Worm (Caenorhabditis elegans): Measurements from ENCODE around the gene srh-139.

The srh-139 gene

ce11 chrV:16505828-16506227, 22.0 kb downstream of the srh-139 start, which contains the start of gene nhr-54:
Gene nhr-54, minus strand, starts transcription at chrV:16505928.
- TF ChIP-seq ccch-3 (GFP tag; optimal IDR thresholded peaks at IDR 0.05) (no peak), let-526 (GFP tag; IDR thresholded peaks at IDR 0.05) (no peak), B0336.3 (GFP tag; IDR thresholded peaks at IDR 0.05) (no peak)

DNA sequence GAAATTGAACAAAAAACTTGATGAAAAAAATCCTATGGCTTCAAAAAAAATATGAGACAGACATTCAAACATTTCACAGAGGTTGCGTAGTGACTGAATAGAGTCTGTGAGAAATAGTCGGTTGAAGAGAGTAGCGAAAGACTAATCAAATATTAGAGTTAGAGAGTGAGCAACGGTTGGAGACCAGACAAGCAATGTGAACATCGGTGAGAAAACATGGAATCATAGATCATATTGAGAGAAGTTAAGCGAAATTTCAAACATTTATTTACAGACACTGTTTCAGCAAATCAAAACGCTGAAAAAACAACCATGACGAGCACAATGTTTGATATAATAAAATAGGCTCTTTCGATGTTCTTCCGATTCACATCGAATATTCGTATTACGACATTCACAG, 22.9 kb downstream of the srh-139 start:
- TF ChIP-seq mel-28 (tag; optimal IDR thresholded peaks at IDR 0.05; ENCODE audit: borderline replicate concordance) (no peak), Y56A3A.18 (GFP tag; IDR thresholded peaks at IDR 0.05) (no peak), dpff-1 (tag; optimal IDR thresholded peaks at IDR 0.05) (no peak), aptf-3 (GFP tag; IDR thresholded peaks at IDR 0.05) (no peak), K11D2.4 (GFP tag; IDR thresholded peaks at IDR 0.05) (no peak), lir-1 (GFP tag; conservative IDR thresholded peaks at IDR 0.05) (no peak), unc-62 (GFP tag; optimal IDR thresholded peaks at IDR 0.05) (no peak), K12H6.12 (tag; optimal IDR thresholded peaks at IDR 0.05) (no peak), B0035.1 (tag; optimal IDR thresholded peaks at IDR 0.05) (no peak), madf-10 (tag; optimal IDR thresholded peaks at IDR 0.05) (no peak), nhr-80 (tag; optimal IDR thresholded peaks at IDR 0.05) (no peak), lin-26 (GFP tag; IDR thresholded peaks at IDR 0.05) (no peak), lag-1 (GFP tag; IDR thresholded peaks at IDR 0.05) (no peak), ama-1 (optimal IDR thresholded peaks at IDR 0.05) (no peak), ama-1 (GFP tag; optimal IDR thresholded peaks at IDR 0.05) (no peak), F52B5.7 (tag; optimal IDR thresholded peaks at IDR 0.05) (no peak), ceh-40 (GFP tag; IDR thresholded peaks at IDR 0.05) (no peak), nhr-179 (tag; optimal IDR thresholded peaks at IDR 0.05) (no peak), let-607 (tag; optimal IDR thresholded peaks at IDR 0.05) (no peak), F57C9.4 (tag; optimal IDR thresholded peaks at IDR 0.05) (no peak), F49E8.2 (tag; optimal IDR thresholded peaks at IDR 0.05; ENCODE audit: insufficient read depth) (no peak)

- TF ChIP-seq B0035.1 (tag; optimal IDR thresholded peaks at IDR 0.05) (no peak), sptf-2 (GFP tag; optimal IDR thresholded peaks at IDR 0.05) (no peak), Y67H2A.10 (GFP tag; conservative IDR thresholded peaks at IDR 0.05) (no peak), C06A6.2 (GFP tag; conservative IDR thresholded peaks at IDR 0.05) (no peak), dox-1 (GFP tag; IDR thresholded peaks at IDR 0.05) (no peak), tlf-1 (GFP tag; optimal IDR thresholded peaks at IDR 0.05) (no peak), F57C9.4 (tag; optimal IDR thresholded peaks at IDR 0.05) (no peak), ZK185.1 (tag; optimal IDR thresholded peaks at IDR 0.05; ENCODE audit: poor library complexity, severe bottlenecking) (no peak), nfya-1 (tag; optimal IDR thresholded peaks at IDR 0.05; ENCODE audit: borderline replicate concordance, insufficient read depth) (no peak), T07F8.4 (tag; optimal IDR thresholded peaks at IDR 0.05) (no peak), lin-26 (GFP tag; IDR thresholded peaks at IDR 0.05) (no peak), D2030.7 (GFP tag; IDR thresholded peaks at IDR 0.05) (no peak), sea-2 (GFP tag; IDR thresholded peaks at IDR 0.05) (no peak), bed-1 (GFP tag; IDR thresholded peaks at IDR 0.05) (no peak), mxl-1 (tag; optimal IDR thresholded peaks at IDR 0.05) (no peak), lsy-27 (tag; optimal IDR thresholded peaks at IDR 0.05; ENCODE audit: borderline replicate concordance, insufficient read depth) (no peak), rcor-1 (GFP tag; IDR thresholded peaks at IDR 0.05) (no peak), ama-1 (optimal IDR thresholded peaks at IDR 0.05) (no peak), ama-1 (GFP tag; optimal IDR thresholded peaks at IDR 0.05) (no peak), hmg-20 (GFP tag; IDR thresholded peaks at IDR 0.05) (no peak)
Measured at ce11 chrV:16508667-16509066, 24.9 kb downstream of the srh-139 start, which contains the start of gene srr-3. Gene srr-3, minus strand, starts transcription at chrV:16508767.
